Worm (Caenorhabditis elegans): Measurements from ENCODE around the gene T12D8.10.
A peak's percentile ranks its signal among the peaks of the same experiment; 100 is the strongest.

T12D8.10 gene

ce11 chrIII:13624226-13624625 lies 17.9 kb downstream of the T12D8.10 start, which contains the start of gene taf-9:
Gene taf-9, plus strand, starts transcription at chrIII:13624276.
- TF ChIP-seq lin-38 (GFP tag; IDR thresholded peaks at IDR 0.05) = peak; percentile 51
- TF ChIP-seq lin-1 (GFP tag; IDR thresholded peaks at IDR 0.05) = no peak
- no peak for TF ChIP-seq daf-12 (tag; optimal IDR thresholded peaks at IDR 0.05)
- TF ChIP-seq ama-1 (optimal IDR thresholded peaks at IDR 0.05) = peak; percentile 75
- TF ChIP-seq ceh-20 (GFP tag; IDR thresholded peaks at IDR 0.05) = 0 out of 2 replicates have a peak, but pooled peaks have one; percentile 22
- 0 out of 2 replicates have a peak, but pooled peaks have one; percentile 9 for TF ChIP-seq php-3 (GFP tag; IDR thresholded peaks at IDR 0.05)
- TF ChIP-seq egl-43 (GFP tag; IDR thresholded peaks at IDR 0.05) = 0 out of 2 replicates have a peak, but pooled peaks have one; percentile 53
- peak; percentile 9 for TF ChIP-seq dve-1 (tag; optimal IDR thresholded peaks at IDR 0.05; ENCODE audit: insufficient read depth)
- TF ChIP-seq lsy-2 (tag; optimal IDR thresholded peaks at IDR 0.05) = peak in 1 of 2 experiments; percentile 17

ce11 chrIII:13623014-13623413 lies 19.1 kb downstream of the T12D8.10 start, which contains the start of gene mlc-5:
Gene mlc-5, plus strand, starts transcription at chrIII:13623314.
- TF ChIP-seq mxl-2 (GFP tag; conservative IDR thresholded peaks at IDR 0.05) = no peak
- peak; percentile 41 for TF ChIP-seq aha-1 (tag)

ce11 chrIII:13622268-13622667 lies 19.9 kb downstream of the T12D8.10 start, which contains the start of gene hip-1:
Gene hip-1, minus strand, starts transcription at chrIII:13622492.
- peak; percentile 53; the same call in 1 of the 2 replicates for TF ChIP-seq dmd-9 (GFP tag; IDR thresholded peaks at IDR 0.05)
- TF ChIP-seq ama-1 (optimal IDR thresholded peaks at IDR 0.05) = peak; percentile 9
- TF ChIP-seq mep-1 (tag; optimal IDR thresholded peaks at IDR 0.05) = peak; percentile 46
- no peak for TF ChIP-seq daf-16 (GFP tag; optimal IDR thresholded peaks at IDR 0.05)
- peak; percentile 71 for TF ChIP-seq daf-16 (tag; optimal IDR thresholded peaks at IDR 0.05)
- TF ChIP-seq mes-2 (tag; optimal IDR thresholded peaks at IDR 0.05; ENCODE audit: poor library complexity, severe bottlenecking) = peak; percentile 50
- peak; percentile 51 for TF ChIP-seq dve-1 (tag; optimal IDR thresholded peaks at IDR 0.05; ENCODE audit: insufficient read depth)
- peak; percentile 63 for TF ChIP-seq lin-38 (GFP tag; IDR thresholded peaks at IDR 0.05)
- peak; percentile 13 for TF ChIP-seq hlh-11 (tag; optimal IDR thresholded peaks at IDR 0.05)
- TF ChIP-seq hlh-30 (tag; optimal IDR thresholded peaks at IDR 0.05; ENCODE audit: insufficient read depth) = peak; percentile 80
- TF ChIP-seq hif-1 (tag; optimal IDR thresholded peaks at IDR 0.05) = peak in 1 of 2 experiments; percentile 12
- no peak for TF ChIP-seq ces-1 (GFP tag; optimal IDR thresholded peaks at IDR 0.05)
- no peak for TF ChIP-seq nhr-237 (tag; optimal IDR thresholded peaks at IDR 0.05)
- TF ChIP-seq lsy-2 (tag; optimal IDR thresholded peaks at IDR 0.05) = peak in 1 of 2 experiments; percentile 61
- TF ChIP-seq dpl-1 (GFP tag; optimal IDR thresholded peaks at IDR 0.05) = peak; percentile 75
- TF ChIP-seq aha-1 (tag) = no peak
- peak; percentile 28; the same call in 1 of the 2 replicates for TF ChIP-seq hmg-1.1 (GFP tag; IDR thresholded peaks at IDR 0.05)
- peak; percentile 7 for TF ChIP-seq unc-130 (GFP tag; optimal IDR thresholded peaks at IDR 0.05)
- TF ChIP-seq zfp-3 (GFP tag; conservative IDR thresholded peaks at IDR 0.05) = no peak

- TF ChIP-seq arid-1 (GFP tag; conservative IDR thresholded peaks at IDR 0.05) (no peak), nhr-42 (GFP tag; IDR thresholded peaks at IDR 0.05) (no peak), ama-1 (optimal IDR thresholded peaks at IDR 0.05) (no peak), set-16 (GFP tag; IDR thresholded peaks at IDR 0.05) (peak; percentile 84), lsy-2 (tag; optimal IDR thresholded peaks at IDR 0.05) (no peak), ceh-82 (tag; optimal IDR thresholded peaks at IDR 0.05) (no peak), daf-16 (GFP tag; optimal IDR thresholded peaks at IDR 0.05) (no peak), daf-16 (tag; optimal IDR thresholded peaks at IDR 0.05) (no peak), nhr-28 (tag; optimal IDR thresholded peaks at IDR 0.05) (no peak)
These were observed 20.4 kb downstream of the T12D8.10 start for ce11 chrIII:13621717-13622116.

- TF ChIP-seq spr-3 (GFP tag; optimal IDR thresholded peaks at IDR 0.05) (no peak), lin-13 (GFP tag; optimal IDR thresholded peaks at IDR 0.05) (no peak), lir-3 (tag; optimal IDR thresholded peaks at IDR 0.05) (no peak), nhr-42 (GFP tag; IDR thresholded peaks at IDR 0.05) (no peak), F10B5.3 (tag; optimal IDR thresholded peaks at IDR 0.05) (no peak), daf-19 (GFP tag; conservative IDR thresholded peaks at IDR 0.05) (no peak), Y105C5A.15 (GFP tag; IDR thresholded peaks at IDR 0.05) (no peak), unc-62 (GFP tag; optimal IDR thresholded peaks at IDR 0.05 in 1 of 2) (peak in 1 of 2 experiments; percentile 68), unc-62 (tag; optimal IDR thresholded peaks at IDR 0.05) (no peak), D1046.2 (GFP tag; IDR thresholded peaks at IDR 0.05) (no peak), madf-5 (GFP tag; IDR thresholded peaks at IDR 0.05) (0 out of 4 replicates have a peak, but pooled peaks of 1 of the 2 experiments have one; percentile 56), nhr-102 (tag; optimal IDR thresholded peaks at IDR 0.05) (no peak), attf-4 (tag; optimal IDR thresholded peaks at IDR 0.05) (no peak), daf-16 (GFP tag; optimal IDR thresholded peaks at IDR 0.05) (peak in 1 of 2 experiments; percentile 4), daf-16 (tag; optimal IDR thresholded peaks at IDR 0.05) (no peak)
These were observed 21.1 kb downstream of the T12D8.10 start for ce11 chrIII:13621012-13621411.

Measured in whole organism, L4 larva.